Worm (Caenorhabditis elegans): ENCODE measurements around the gene oac-52.
"Not testable (repeated sequence)": the region's sequence is repeated elsewhere in the genome, so short reads cannot be mapped to it uniquely, and the experiment has no call there.

oac-52 gene

ce11 chrIV:4346512-4346911, at the start of gene oac-52:
Gene oac-52 (minus strand): TSS chrIV:4346612.
- no peak for TF ChIP-seq unc-62 (GFP tag; optimal IDR thresholded peaks at IDR 0.05)

ce11 chrIV:4395555-4395954, 49.1 kb upstream of the oac-52 start:
- no peak for TF ChIP-seq unc-62 (GFP tag; optimal IDR thresholded peaks at IDR 0.05)

- TF ChIP-seq unc-62 (GFP tag; optimal IDR thresholded peaks at IDR 0.05), result no peak
Observed at ce11 chrIV:4393942-4394460, 47.6 kb upstream of the oac-52 start, which contains the start of gene ell-1. Gene ell-1 (plus strand): TSS chrIV:4394410.

DNA sequence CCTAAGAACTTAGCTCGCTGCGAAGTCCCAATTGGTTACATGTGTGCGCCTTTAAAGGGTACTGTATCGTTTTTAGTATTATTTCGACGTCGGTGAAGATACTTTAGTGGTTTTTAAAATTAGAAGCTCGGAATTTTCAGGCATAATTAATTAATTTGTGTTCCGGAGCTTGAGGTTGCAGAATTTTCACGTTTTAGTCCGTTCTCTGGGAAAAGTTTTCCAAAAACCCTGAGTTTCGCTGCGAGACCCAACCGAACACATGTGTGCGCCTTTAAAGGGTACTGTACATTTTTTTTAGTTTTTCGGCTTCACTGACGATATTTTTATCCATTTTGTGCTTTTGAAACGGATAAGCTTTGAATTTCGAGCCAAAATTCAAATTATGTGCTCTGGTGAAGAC, 47.1 kb upstream of the oac-52 start:
- TF ChIP-seq unc-62 (GFP tag; optimal IDR thresholded peaks at IDR 0.05), result no peak

ce11 chrIV:4390438-4390894, 44.1 kb upstream of the oac-52 start, which contains the start of the genes rpl-7A and set-21:
Gene rpl-7A (minus strand): TSS chrIV:4390590.
Gene set-21 (plus strand): TSS chrIV:4390844.
- TF ChIP-seq unc-62 (GFP tag; optimal IDR thresholded peaks at IDR 0.05), result no peak

DNA sequence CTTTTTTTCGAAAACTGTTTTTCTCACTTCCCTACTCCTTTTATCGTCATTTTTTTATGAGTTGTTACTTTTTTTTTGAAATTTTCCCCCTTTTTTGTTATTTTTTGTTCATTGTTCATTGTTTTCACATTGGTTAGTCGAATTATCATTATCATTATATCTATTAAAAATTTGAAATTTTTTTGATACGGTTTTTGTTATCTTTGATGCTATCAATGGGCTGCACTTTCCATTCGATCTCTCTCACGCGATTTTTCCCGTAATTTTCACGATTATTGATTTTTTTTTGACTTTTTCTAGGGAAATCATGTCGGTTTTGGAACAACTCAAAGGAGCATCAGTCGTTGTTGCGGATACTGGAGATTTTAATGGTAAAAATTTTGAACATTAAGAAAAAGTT, 39.9 kb upstream of the oac-52 start, which contains the start of gene tald-1:
Gene tald-1, plus strand, starts transcription at position 301 of the 400 bp plus-strand sequence.
- TF ChIP-seq unc-62 (GFP tag; optimal IDR thresholded peaks at IDR 0.05), result no peak

DNA sequence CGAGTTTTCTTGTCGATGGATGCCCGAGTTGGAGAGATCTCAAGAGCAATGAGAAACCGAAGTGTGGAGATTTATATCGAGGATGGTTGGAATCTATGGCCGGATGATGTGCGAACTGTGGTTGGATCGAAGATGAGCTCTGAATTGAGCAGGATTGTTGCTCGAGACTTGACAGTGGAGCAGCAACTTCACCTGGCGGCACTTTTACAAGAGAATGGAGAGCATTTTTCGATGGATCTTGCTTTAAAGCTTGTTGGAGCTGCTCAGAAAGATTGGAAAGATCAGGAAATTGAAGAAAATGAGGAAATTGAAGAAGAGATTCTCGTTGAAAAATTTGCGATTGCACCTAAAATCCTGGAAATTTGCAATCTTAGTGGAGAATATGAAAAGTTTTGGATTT, 22.7 kb upstream of the oac-52 start:
- no peak for TF ChIP-seq unc-62 (GFP tag; optimal IDR thresholded peaks at IDR 0.05)

- no peak for TF ChIP-seq unc-62 (GFP tag; optimal IDR thresholded peaks at IDR 0.05)
Observed at ce11 chrIV:4360497-4360896, 14.1 kb upstream of the oac-52 start, which contains the start of gene F55F10.1. Gene F55F10.1 (plus strand): TSS chrIV:4360837.

DNA sequence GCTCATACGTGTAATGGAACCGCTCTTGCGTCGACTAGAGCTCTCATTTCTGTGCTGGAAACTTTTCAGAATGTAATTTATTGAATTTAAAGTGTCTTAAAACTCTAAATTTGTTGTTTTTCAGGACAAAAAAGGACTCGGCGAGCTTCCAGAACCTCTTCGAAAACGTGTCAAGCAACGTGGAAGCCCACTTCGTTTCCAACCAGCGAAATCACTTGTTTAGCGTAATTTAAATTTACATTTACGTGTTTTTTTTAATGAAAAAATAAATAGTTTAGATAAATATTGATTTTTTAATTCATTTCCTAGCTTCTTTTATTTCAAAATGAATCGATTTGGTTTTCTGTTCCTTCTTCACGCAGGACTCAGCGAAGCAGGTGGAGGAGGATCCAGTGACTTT, 13.2 kb upstream of the oac-52 start, which contains the start of gene F55F10.3:
Gene F55F10.3, plus strand, starts transcription at position 301 of the 400 bp plus-strand sequence.
- TF ChIP-seq unc-62 (GFP tag; optimal IDR thresholded peaks at IDR 0.05), result no peak

DNA sequence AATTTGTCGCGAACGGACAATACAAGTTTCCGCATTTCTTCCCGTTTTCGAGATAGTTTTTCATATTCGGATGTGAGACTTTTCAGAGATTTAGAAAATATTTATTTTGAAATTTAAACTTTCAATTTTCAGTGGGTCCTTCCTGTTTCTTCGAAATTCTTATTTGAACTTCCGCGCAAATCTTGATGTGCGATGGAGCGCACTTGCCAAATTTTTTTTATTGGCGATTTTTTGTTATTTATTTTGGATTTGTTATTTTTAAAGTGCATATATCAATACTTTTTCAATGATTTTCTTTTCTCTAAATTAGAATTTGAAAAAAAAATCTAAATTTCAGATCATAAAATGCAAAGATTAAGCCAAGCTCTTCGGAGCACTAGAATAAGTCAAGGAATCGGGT, 10.9 kb upstream of the oac-52 start, which contains the start of gene sars-2:
Gene sars-2, plus strand, starts transcription at position 341 of the 400 bp plus-strand sequence.
- no peak for TF ChIP-seq unc-62 (GFP tag; optimal IDR thresholded peaks at IDR 0.05)

- TF ChIP-seq unc-62 (GFP tag; optimal IDR thresholded peaks at IDR 0.05), result no peak
Observed at ce11 chrIV:4356879-4357278, 10.5 kb upstream of the oac-52 start, which contains the start of gene W03B1.9. Gene W03B1.9 (minus strand): TSS chrIV:4356979.

- TF ChIP-seq unc-62 (GFP tag; optimal IDR thresholded peaks at IDR 0.05), result not testable (repeated sequence)
Observed at ce11 chrIV:4348146-4348545, 1.7 kb upstream of the oac-52 start, which contains the start of gene W03B1.5. Gene W03B1.5 (plus strand): TSS chrIV:4348446.

- no peak for TF ChIP-seq unc-62 (GFP tag; optimal IDR thresholded peaks at IDR 0.05)
Observed at ce11 chrIV:4347578-4348003, 1.2 kb upstream of the oac-52 start.

DNA sequence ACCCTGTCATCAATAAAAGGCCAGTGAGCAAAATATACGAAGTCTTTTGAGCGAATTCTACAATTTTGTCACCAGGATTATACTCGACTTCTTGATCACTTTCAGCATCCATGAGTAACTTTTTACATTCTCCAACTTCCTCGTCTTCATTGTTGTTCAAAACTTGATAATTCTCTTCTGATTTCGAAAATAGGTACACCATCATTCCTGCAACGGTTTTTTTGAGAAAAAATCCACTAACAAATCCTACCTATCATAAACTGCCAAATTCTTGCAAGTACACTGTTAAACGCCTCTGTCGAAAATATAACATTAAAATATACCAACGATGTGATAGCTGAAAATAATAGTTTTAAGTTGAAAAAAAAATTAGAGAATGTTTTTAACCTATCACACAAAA, 1.6 kb downstream of the oac-52 start:
- TF ChIP-seq unc-62 (GFP tag; optimal IDR thresholded peaks at IDR 0.05), result no peak

ce11 chrIV:4338217-4338616, 8.2 kb downstream of the oac-52 start:
- TF ChIP-seq unc-62 (GFP tag; optimal IDR thresholded peaks at IDR 0.05), result no peak

ce11 chrIV:4336139-4336851, 10.1 kb downstream of the oac-52 start, which contains the start of the genes W03B1.3 and oac-51:
Gene W03B1.3 (minus strand): TSS chrIV:4336239.
Gene oac-51 (plus strand): TSS chrIV:4336801.
- no peak for TF ChIP-seq unc-62 (GFP tag; optimal IDR thresholded peaks at IDR 0.05)

- no peak for TF ChIP-seq unc-62 (GFP tag; optimal IDR thresholded peaks at IDR 0.05)
Observed at ce11 chrIV:4326445-4326844, 20.0 kb downstream of the oac-52 start, which contains the start of gene trpl-2. Gene trpl-2 (plus strand): TSS chrIV:4326654.
